Fruit fly (Drosophila melanogaster) whole organism, embryonic: ENCODE data around the gene Mettl4.

Experiments used
- B-H2 ChIP-seq: fragments of 200-800 bp; sonication (Bioruptor generic); optimal IDR thresholded peaks from 2 replicates; lab custom pipeline; 2018; ENCODE audit warnings: missing biosample characterization, mild to moderate bottlenecking, missing genetic modification characterization
- Bdp1 ChIP-seq: fragments of 200-800 bp; sonication (Bioruptor generic); optimal IDR thresholded peaks from 3 replicates; lab custom pipeline; 2016; ENCODE audit warnings: missing biosample characterization, missing genetic modification characterization
- CG10267 ChIP-seq: fragments of 200-800 bp; sonication (Bioruptor generic); optimal IDR thresholded peaks from 2 replicates; lab custom pipeline; 2018; ENCODE audit warnings: missing biosample characterization, mild to moderate bottlenecking, missing genetic modification characterization, moderate library complexity
- CG10543 ChIP-seq: fragments of 200-800 bp; sonication (Bioruptor generic); optimal IDR thresholded peaks from 3 replicates; lab custom pipeline; 2017; ENCODE audit warnings: missing biosample characterization, mild to moderate bottlenecking, missing genetic modification characterization, moderate library complexity
- CG10979 ChIP-seq: fragments of 200-800 bp; sonication (Bioruptor generic); optimal IDR thresholded peaks from 2 replicates; lab custom pipeline; 2018; ENCODE audit warnings: missing biosample characterization, mild to moderate bottlenecking, missing genetic modification characterization, moderate library complexity
- CG1529 ChIP-seq: fragments of 200-800 bp; sonication (Bioruptor generic); optimal IDR thresholded peaks from 3 replicates; lab custom pipeline; 2018; ENCODE audit warnings: missing biosample characterization, missing genetic modification characterization
- CG17186 ChIP-seq: fragments of 200-800 bp; sonication (Bioruptor generic); optimal IDR thresholded peaks from 3 replicates; lab custom pipeline; 2017; ENCODE audit warnings: missing biosample characterization, missing genetic modification reagents, missing genetic modification characterization
- CG17359 ChIP-seq: fragments of 200-800 bp; sonication (Bioruptor generic); optimal IDR thresholded peaks from 3 replicates; lab custom pipeline; 2018; ENCODE audit warnings: missing biosample characterization, mild to moderate bottlenecking, missing genetic modification characterization, moderate library complexity
- CG2120 ChIP-seq: fragments of 200-800 bp; sonication (Bioruptor generic); optimal IDR thresholded peaks from 3 replicates; lab custom pipeline; 2016; ENCODE audit warnings: missing biosample characterization, missing genetic modification characterization
- CG31388 ChIP-seq: fragments of 200-800 bp; sonication (Bioruptor generic); optimal IDR thresholded peaks from 2 replicates; lab custom pipeline; 2016; ENCODE audit warnings: missing biosample characterization, missing genetic modification characterization
- CG3726 ChIP-seq: fragments of 200-800 bp; sonication (Bioruptor generic); IDR thresholded peaks from 3 replicates; pipeline ENCODE4, ENCODE4 v1.3.6; 2022; ENCODE audit warnings: missing biosample characterization, missing genetic modification characterization
- CG4328 ChIP-seq: fragments of 200-800 bp; sonication (Bioruptor generic); optimal IDR thresholded peaks from 3 replicates; lab custom pipeline; 2017; ENCODE audit warnings: missing biosample characterization, missing genetic modification reagents, missing genetic modification characterization
- CG4360 ChIP-seq: fragments of 200-800 bp; sonication (Bioruptor generic); IDR thresholded peaks from 2 replicates; pipeline ENCODE4 v1.3.6; 2022; ENCODE audit warnings: missing biosample characterization, missing genetic modification characterization
- CG4424 ChIP-seq: fragments of 200-800 bp; sonication (Bioruptor generic); optimal IDR thresholded peaks from 3 replicates; lab custom pipeline; 2016; ENCODE audit warnings: missing biosample characterization, missing genetic modification characterization
- CG7271 ChIP-seq: fragments of 200-800 bp; sonication (Bioruptor generic); optimal IDR thresholded peaks from 2 replicates; lab custom pipeline; 2018; ENCODE audit warnings: missing biosample characterization, mild to moderate bottlenecking, missing genetic modification characterization, moderate library complexity
- CG7963 ChIP-seq: fragments of 200-800 bp; sonication (Bioruptor generic); IDR thresholded peaks from 3 replicates; pipeline ENCODE4 v1.3.6; 2022; ENCODE audit warnings: missing biosample characterization, missing genetic modification characterization; ENCODE audit not compliant: partially characterized antibody
- CG8924 ChIP-seq: fragments of 200-800 bp; optimal IDR thresholded peaks from 3 replicates; lab custom pipeline; 2019; ENCODE audit warnings: missing biosample characterization, mild to moderate bottlenecking, missing genetic modification characterization, moderate library complexity
- CG9797 ChIP-seq: fragments of 200-800 bp; sonication (Bioruptor generic); optimal IDR thresholded peaks from 3 replicates; lab custom pipeline; 2018; ENCODE audit warnings: missing biosample characterization, mild to moderate bottlenecking, missing genetic modification characterization
- Chrac-16 ChIP-seq: fragments of 200-800 bp; sonication (Bioruptor generic); optimal IDR thresholded peaks from 3 replicates; lab custom pipeline; 2016; ENCODE audit warnings: missing biosample characterization, missing genetic modification characterization
- D ChIP-seq, 2 experiments: fragments of 200-800 bp in 1 of 2; fragments of >200 bp in 1 of 2; sonication (Bioruptor generic) in 1 of 2; optimal IDR thresholded peaks; 2 replicates in 1 of 2; 3 replicates in 1 of 2; lab custom pipeline; 2017; ENCODE audit warnings: mild to moderate bottlenecking in 1 of 2, missing biosample characterization in 1 of 2, missing genetic modification characterization in 1 of 2, missing genetic modification reagents in 1 of 2
- Dll ChIP-seq: fragments of 200-800 bp; sonication (Bioruptor generic); IDR thresholded peaks from 4 replicates; pipeline ENCODE4 v1.3.6; 2022; ENCODE audit warnings: missing biosample characterization, missing genetic modification characterization; ENCODE audit not compliant: partially characterized antibody
- Doc2 ChIP-seq: fragments of 200-800 bp; sonication (Bioruptor generic); IDR thresholded peaks from 2 replicates; pipeline ENCODE4 v1.3.6; 2022; ENCODE audit warnings: missing biosample characterization, missing genetic modification characterization
- E2f2 ChIP-seq: fragments of 200-800 bp; sonication (Bioruptor generic); IDR thresholded peaks from 2 replicates; pipeline ENCODE4 v1.3.6; 2022; ENCODE audit warnings: missing biosample characterization, missing genetic modification characterization
- Jarid2 ChIP-seq: fragments of 200-800 bp; sonication (Bioruptor generic); optimal IDR thresholded peaks from 3 replicates; lab custom pipeline; 2017; ENCODE audit warnings: mild to moderate bottlenecking, missing biosample characterization, missing genetic modification reagents, missing genetic modification characterization
- MTF-1 ChIP-seq: fragments of 200-800 bp; sonication (Bioruptor generic); optimal IDR thresholded peaks from 2 replicates; lab custom pipeline; 2018; ENCODE audit warnings: missing biosample characterization, mild to moderate bottlenecking, missing genetic modification characterization, borderline replicate concordance
- Med ChIP-seq: fragments of 200-800 bp; sonication (Bioruptor generic); peaks from one replicate; lab custom pipeline; 2016; ENCODE audit warnings: missing biosample characterization, missing genetic modification characterization, mild to moderate bottlenecking, inconsistent platforms, moderate library complexity
- Sox100B ChIP-seq: fragments of 200-800 bp; sonication (Bioruptor generic); optimal IDR thresholded peaks from 3 replicates; lab custom pipeline; 2018; ENCODE audit warnings: missing biosample characterization, mild to moderate bottlenecking, missing genetic modification characterization
- Sry-β ChIP-seq: fragments of 200-800 bp; sonication (Bioruptor generic); optimal IDR thresholded peaks from 2 replicates; lab custom pipeline; 2018; ENCODE audit warnings: missing biosample characterization, mild to moderate bottlenecking, missing genetic modification characterization, moderate library complexity
- bbx ChIP-seq: fragments of 200-800 bp; sonication (Bioruptor generic); IDR thresholded peaks from 2 replicates; pipeline ENCODE4 v1.3.6; 2022; ENCODE audit warnings: missing biosample characterization, missing genetic modification characterization; ENCODE audit not compliant: partially characterized antibody
- btn ChIP-seq: fragments of 200-800 bp; sonication (Bioruptor generic); optimal IDR thresholded peaks from 2 replicates; lab custom pipeline; 2016; ENCODE audit warnings: missing biosample characterization, missing genetic modification characterization
- ci ChIP-seq: fragments of 200-800 bp; sonication (Bioruptor generic); IDR thresholded peaks from 3 replicates; pipeline ENCODE4 v1.3.6; 2022; ENCODE audit warnings: missing biosample characterization, missing genetic modification characterization
- dimm ChIP-seq: fragments of 200-800 bp; sonication (Bioruptor generic); IDR thresholded peaks from 2 replicates; pipeline ENCODE4 v1.3.6; 2022; ENCODE audit warnings: missing biosample characterization, missing genetic modification characterization
- dysf ChIP-seq: fragments of 200-800 bp; sonication (Bioruptor generic); IDR thresholded peaks from 3 replicates; pipeline ENCODE4 v1.3.6; 2022; ENCODE audit warnings: missing biosample characterization, missing genetic modification characterization
- fd64A ChIP-seq: fragments of 200-800 bp; sonication (Bioruptor generic); optimal IDR thresholded peaks from 3 replicates; lab custom pipeline; 2018; ENCODE audit warnings: missing biosample characterization, mild to moderate bottlenecking, missing genetic modification characterization
- gfzf ChIP-seq: fragments of 200-800 bp; sonication (Bioruptor generic); optimal IDR thresholded peaks from 2 replicates; lab custom pipeline; 2016; ENCODE audit warnings: missing biosample characterization, mild to moderate bottlenecking, missing genetic modification characterization, moderate library complexity
- gsb-n ChIP-seq: fragments of 200-800 bp; sonication (Bioruptor generic); optimal IDR thresholded peaks from 3 replicates; lab custom pipeline; 2018; ENCODE audit warnings: missing biosample characterization, mild to moderate bottlenecking, missing genetic modification characterization
- hb ChIP-seq: fragments of 200-800 bp; sonication (Bioruptor generic); IDR thresholded peaks from 3 replicates; pipeline ENCODE4 v1.3.6; 2022; ENCODE audit warnings: missing biosample characterization, missing genetic modification characterization; ENCODE audit not compliant: partially characterized antibody
- lbe ChIP-seq: fragments of 200-800 bp; sonication (Bioruptor generic); optimal IDR thresholded peaks from 2 replicates; lab custom pipeline; 2016; ENCODE audit warnings: missing biosample characterization, mild to moderate bottlenecking, missing genetic modification characterization
- nerfin-2 ChIP-seq: fragments of 200-800 bp; sonication (Bioruptor generic); IDR thresholded peaks from 2 replicates; pipeline ENCODE4 v1.3.6; 2022; ENCODE audit warnings: missing biosample characterization, missing genetic modification characterization; ENCODE audit not compliant: partially characterized antibody
- nmo ChIP-seq: fragments of 200-800 bp; sonication (Bioruptor generic); optimal IDR thresholded peaks from 2 replicates; lab custom pipeline; 2018; ENCODE audit warnings: missing biosample characterization, mild to moderate bottlenecking, missing genetic modification characterization, moderate library complexity
- p53 ChIP-seq: fragments of 200-800 bp; sonication (Bioruptor generic); optimal IDR thresholded peaks from 2 replicates; lab custom pipeline; 2016; ENCODE audit warnings: missing biosample characterization, missing genetic modification characterization
- pros ChIP-seq: fragments of 200-800 bp; sonication (Bioruptor generic); optimal IDR thresholded peaks from 3 replicates; lab custom pipeline; 2019; ENCODE audit warnings: missing biosample characterization, mild to moderate bottlenecking, missing genetic modification characterization, moderate library complexity
- sd ChIP-seq: fragments of 200-800 bp; sonication (Bioruptor generic); optimal IDR thresholded peaks from 3 replicates; lab custom pipeline; 2018; ENCODE audit warnings: missing biosample characterization, mild to moderate bottlenecking, missing genetic modification characterization, moderate library complexity
- tgo ChIP-seq: fragments of 200-800 bp; sonication (Bioruptor generic); IDR thresholded peaks from 3 replicates; pipeline ENCODE4 v1.3.6; 2022; ENCODE audit warnings: missing biosample characterization, missing genetic modification characterization
- trem ChIP-seq: fragments of 200-800 bp; optimal IDR thresholded peaks from 3 replicates; lab custom pipeline; 2019; ENCODE audit warnings: missing biosample characterization, mild to moderate bottlenecking, missing genetic modification characterization, moderate library complexity
- vfl ChIP-seq: fragments of 200-800 bp; sonication (Bioruptor generic); optimal IDR thresholded peaks from 2 replicates; lab custom pipeline; 2016; ENCODE audit warnings: missing biosample characterization, missing genetic modification characterization
- vnd ChIP-seq: fragments of 200-800 bp; sonication (Bioruptor generic); IDR thresholded peaks from 3 replicates; pipeline ENCODE4 v1.3.6; 2022; ENCODE audit warnings: missing biosample characterization, missing genetic modification characterization; ENCODE audit not compliant: partially characterized antibody

Mettl4 gene

DNA sequence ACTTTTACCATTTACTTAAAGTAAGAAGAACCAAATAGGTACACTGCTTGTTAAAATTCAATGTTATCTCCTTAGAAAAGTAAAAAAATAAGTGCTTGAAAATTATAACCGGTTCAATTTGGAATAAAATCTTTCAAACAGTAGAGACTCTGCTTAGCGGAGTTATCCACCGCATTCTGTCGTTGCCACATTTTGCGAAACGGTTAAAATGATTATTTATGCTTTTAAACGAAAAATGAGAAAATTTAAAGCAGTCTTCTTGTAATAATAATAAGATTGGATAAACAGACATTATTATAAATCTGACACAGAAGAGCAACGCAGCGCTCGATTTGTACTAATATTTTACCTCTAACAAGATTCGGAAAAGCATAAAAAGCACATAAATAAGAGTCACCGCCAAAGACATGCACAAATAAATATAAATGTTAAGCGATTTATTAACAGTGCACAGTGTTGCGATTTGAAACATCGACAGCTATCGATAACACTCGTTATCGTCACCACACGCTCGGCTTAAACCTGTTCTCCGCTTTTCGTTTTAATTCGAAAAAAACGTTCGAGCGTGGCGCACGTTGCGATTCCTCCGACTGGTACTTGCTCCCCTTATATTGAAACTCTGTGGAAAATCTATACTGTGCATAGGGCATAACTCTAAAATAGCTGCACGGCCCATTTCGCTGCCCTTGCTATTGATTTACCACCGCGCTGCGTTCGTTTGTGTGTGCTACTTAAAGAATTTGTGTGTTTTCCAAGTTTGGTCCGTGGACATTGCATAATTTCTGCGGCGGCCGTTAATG is 26.0 kb downstream of the Mettl4 start, which contains the start of gene Fas1 (continued):
- TF ChIP-seq CG4360 (GFP tag; lab: Robert Waterston, UW) (no peak), CG9797 (GFP tag; lab: Kevin White, UChicago) (peak; percentile 34), CG3726 (no peak), Chrac-16 (GFP tag; lab: Kevin White, UChicago) (no peak), gsb-n (tag; lab: Kevin White, UChicago) (peak; percentile 4), B-H2 (GFP tag; lab: Kevin White, UChicago) (no peak), CG31388 (GFP tag; lab: Kevin White, UChicago) (no peak), E2f2 (GFP tag; lab: Robert Waterston, UW) (peak; percentile 78), hb (GFP tag; lab: Robert Waterston, UW) (peak; percentile 31; the same call in 1 of the 3 replicates), CG10979 (tag; lab: Kevin White, UChicago) (peak; percentile 24), ci (GFP tag; lab: Robert Waterston, UW) (peak; percentile 65; the same call in 1 of the 3 replicates), btn (GFP tag; lab: Kevin White, UChicago) (no peak), MTF-1 (GFP tag; lab: Kevin White, UChicago) (peak; percentile 28), vnd (GFP tag; lab: Robert Waterston, UW) (no peak; the same call in 2 of the 3 replicates), fd64A (GFP tag; lab: Kevin White, UChicago) (no peak), Dll (GFP tag; lab: Robert Waterston, UW) (peak; percentile 69), CG4424 (GFP tag; lab: Kevin White, UChicago) (peak; percentile 15), Doc2 (GFP tag; lab: Robert Waterston, UW) (no peak), CG7271 (tag; lab: Kevin White, UChicago) (no peak), bbx (GFP tag; lab: Robert Waterston, UW) (peak; percentile 79), lbe (GFP tag; lab: Kevin White, UChicago) (no peak), Med (GFP tag; lab: Kevin White, UChicago) (peak; percentile 78), CG8924 (peak; percentile 4), Jarid2 (GFP tag; lab: Kevin White, UChicago) (peak; percentile 83), dimm (GFP tag; lab: Robert Waterston, UW) (no peak), CG2120 (GFP tag; lab: Kevin White, UChicago) (no peak), sd (tag; lab: Kevin White, UChicago) (peak; percentile 7), pros (GFP tag; lab: Kevin White, UChicago) (peak; percentile 31), CG17186 (GFP tag; lab: Kevin White, UChicago) (peak; percentile 53), CG7963 (GFP tag; lab: Robert Waterston, UW) (peak; percentile 70), D (optimal IDR thresholded peaks at IDR 0.05; lab: Kevin White, UChicago) (no peak), D (GFP tag; optimal IDR thresholded peaks at IDR 0.05; lab: Kevin White, UChicago) (no peak), CG17359 (peak; percentile 5), tgo (GFP tag; lab: Robert Waterston, UW) (no peak), gfzf (GFP tag; lab: Kevin White, UChicago) (peak; percentile 40), CG10543 (GFP tag; lab: Kevin White, UChicago) (peak; percentile 26), Bdp1 (GFP tag; lab: Kevin White, UChicago) (no peak), vfl (GFP tag; lab: Kevin White, UChicago) (no peak), Sry-β (peak; percentile 69), CG1529 (GFP tag; lab: Kevin White, UChicago) (no peak), nmo (GFP tag; lab: Kevin White, UChicago) (peak; percentile 3), Sox100B (GFP tag; lab: Kevin White, UChicago) (no peak), CG10267 (tag; lab: Kevin White, UChicago) (peak; percentile 64), CG4328 (GFP tag; lab: Kevin White, UChicago) (no peak), nerfin-2 (GFP tag; lab: Robert Waterston, UW) (0 out of 2 replicates have a peak, but pooled peaks have one; percentile 25), dysf (GFP tag; lab: Robert Waterston, UW) (no peak), p53 (GFP tag; lab: Kevin White, UChicago) (no peak), trem (tag; lab: Kevin White, UChicago) (peak; percentile 52)
